Fruit fly (Drosophila melanogaster): ENCODE results near the gene CG6333.

The CG6333 gene

DNA sequence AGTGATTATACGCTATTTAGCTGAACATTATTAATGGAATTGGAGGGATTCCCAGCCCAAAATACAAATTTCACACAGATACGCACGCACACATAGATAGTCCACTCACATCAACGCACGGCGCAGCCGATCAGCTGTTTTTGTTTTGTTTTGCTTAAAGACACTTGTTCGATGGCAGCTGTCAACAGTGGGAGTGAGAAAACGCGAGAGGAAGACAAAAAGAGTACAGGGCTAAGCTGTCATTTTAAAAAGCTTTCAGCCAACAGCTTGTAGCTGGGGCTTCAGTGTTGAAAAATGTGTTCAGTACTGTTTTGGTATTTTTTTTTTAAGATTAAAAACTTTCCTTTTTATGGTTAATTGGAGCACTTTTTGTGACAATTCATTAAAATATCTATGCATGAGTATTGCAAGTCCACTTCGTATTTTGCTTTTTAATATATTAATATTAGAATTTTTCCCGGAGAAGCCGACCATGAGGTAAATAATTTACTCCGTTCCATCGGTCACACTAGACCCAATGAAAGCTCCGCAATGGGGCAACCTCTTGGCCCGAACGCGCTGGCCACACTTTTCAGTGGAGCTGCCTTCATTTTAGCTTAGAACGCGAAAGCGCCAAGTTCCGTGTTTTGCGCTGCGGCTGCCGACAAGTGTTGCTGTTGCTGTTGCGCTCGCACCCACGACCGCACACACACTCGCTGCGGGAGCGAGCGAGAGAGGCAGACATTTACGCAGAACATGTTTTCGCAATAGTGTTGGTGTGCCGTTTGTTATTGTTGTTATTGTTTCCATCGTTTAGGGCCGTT lies 47.1 kb upstream of the CG6333 start (continued):
- no peak for TF ChIP-seq CG11093 (GFP tag; IDR thresholded peaks at IDR 0.05)
- TF ChIP-seq zfh1 (GFP tag; IDR thresholded peaks at IDR 0.05) = peak; percentile 40; the same call in 2 of the 3 replicates
- no peak for TF ChIP-seq crc (GFP tag; optimal IDR thresholded peaks at IDR 0.05)
- TF ChIP-seq CG30403 (GFP tag; optimal IDR thresholded peaks at IDR 0.05) = peak; percentile 73
- TF ChIP-seq Gsc (GFP tag; IDR thresholded peaks at IDR 0.05) = no peak
- peak; percentile 1 for TF ChIP-seq CG11723 (GFP tag; optimal IDR thresholded peaks at IDR 0.05)
- no peak for TF ChIP-seq dmrt11E (tag; optimal IDR thresholded peaks at IDR 0.05)
- TF ChIP-seq toy (GFP tag; IDR thresholded peaks at IDR 0.05) = no peak
- TF ChIP-seq CG13624 (GFP tag; optimal IDR thresholded peaks at IDR 0.05) = peak; percentile 18
- TF ChIP-seq CG17385 (GFP tag; optimal IDR thresholded peaks at IDR 0.05) = peak; percentile 23
- TF ChIP-seq gce (GFP tag; IDR thresholded peaks at IDR 0.05) = peak; percentile 44; the same call in 1 of the 3 replicates
- TF ChIP-seq NC2β (GFP tag; optimal IDR thresholded peaks at IDR 0.05) = no peak
- 0 out of 2 replicates have a peak, but pooled peaks have one; percentile 22 for TF ChIP-seq ranshi (GFP tag; IDR thresholded peaks at IDR 0.05)
- TF ChIP-seq CG3847 (GFP tag; IDR thresholded peaks at IDR 0.05) = peak; percentile 77
- TF ChIP-seq D19A (tag; optimal IDR thresholded peaks at IDR 0.05) = no peak
- TF ChIP-seq CG10654 (GFP tag; optimal IDR thresholded peaks at IDR 0.05) = peak; percentile 2
- TF ChIP-seq Eip74EF (GFP tag; optimal IDR thresholded peaks at IDR 0.05) = peak in 1 of 2 experiments; percentile 53
- TF ChIP-seq CG9876 (GFP tag; optimal IDR thresholded peaks at IDR 0.05) = no peak
- TF ChIP-seq CG14965 (GFP tag; optimal IDR thresholded peaks at IDR 0.05; ENCODE audit: borderline replicate concordance) = no peak
- peak; percentile 10; the same call in 1 of the 2 replicates for TF ChIP-seq al (GFP tag; IDR thresholded peaks at IDR 0.05)
- peak; percentile 11 for TF ChIP-seq CG4617 (GFP tag; optimal IDR thresholded peaks at IDR 0.05; ENCODE audit: borderline replicate concordance)
- peak; percentile 44; the same call in 2 of the 3 replicates for TF ChIP-seq dysf (GFP tag; IDR thresholded peaks at IDR 0.05)
- TF ChIP-seq scrt (GFP tag; optimal IDR thresholded peaks at IDR 0.05) = peak; percentile 73
- no peak for TF ChIP-seq yki (optimal IDR thresholded peaks at IDR 0.05)
- TF ChIP-seq Lpt (GFP tag; optimal IDR thresholded peaks at IDR 0.05) = no peak
- peak; percentile 96 for TF ChIP-seq mirr (GFP tag; optimal IDR thresholded peaks at IDR 0.05)
- no peak; the same call in 2 of the 3 replicates for TF ChIP-seq zen2 (GFP tag; IDR thresholded peaks at IDR 0.05; ENCODE audit: partially characterized antibody)
- TF ChIP-seq sens-2 (GFP tag; IDR thresholded peaks at IDR 0.05) = no peak
- TF ChIP-seq Myb (GFP tag; optimal IDR thresholded peaks at IDR 0.05) = peak; percentile 14
- TF ChIP-seq YL-1 (GFP tag; optimal IDR thresholded peaks at IDR 0.05) = peak; percentile 54
- TF ChIP-seq MESR4 (GFP tag; optimal IDR thresholded peaks at IDR 0.05) = peak; percentile 53
- peak; percentile 51 for TF ChIP-seq hkb (optimal IDR thresholded peaks at IDR 0.05)
- 0 out of 2 replicates have a peak, but pooled peaks have one; percentile 33 for TF ChIP-seq hkb (GFP tag; IDR thresholded peaks at IDR 0.05)
- peak; percentile 59 for TF ChIP-seq CG9932 (GFP tag; IDR thresholded peaks at IDR 0.05)
- peak; percentile 45; the same call in 2 of the 3 replicates for TF ChIP-seq Dbx (GFP tag; IDR thresholded peaks at IDR 0.05)
- no peak for TF ChIP-seq CG33557 (GFP tag; optimal IDR thresholded peaks at IDR 0.05)
- TF ChIP-seq stc (GFP tag; IDR thresholded peaks at IDR 0.05) = no peak
- TF ChIP-seq Pdp1 (GFP tag; optimal IDR thresholded peaks at IDR 0.05) = peak; percentile 23 to 47
- TF ChIP-seq ara (GFP tag; IDR thresholded peaks at IDR 0.05) = 0 out of 2 replicates have a peak, but pooled peaks have one; percentile 35
- peak; percentile 68 for TF ChIP-seq CG13894 (tag; optimal IDR thresholded peaks at IDR 0.05)
- no peak for TF ChIP-seq CG2202 (tag; optimal IDR thresholded peaks at IDR 0.05)
- no peak for TF ChIP-seq pita (GFP tag; optimal IDR thresholded peaks at IDR 0.05)
- peak; percentile 56 to 60 for TF ChIP-seq dpn (GFP tag; optimal IDR thresholded peaks at IDR 0.05)
- TF ChIP-seq az2 (GFP tag; optimal IDR thresholded peaks at IDR 0.05) = peak; percentile 48
- TF ChIP-seq CG1529 (GFP tag; optimal IDR thresholded peaks at IDR 0.05) = peak; percentile 19
- peak; percentile 12 for TF ChIP-seq tup (GFP tag; optimal IDR thresholded peaks at IDR 0.05)
- TF ChIP-seq CG10267 (tag; optimal IDR thresholded peaks at IDR 0.05) = peak; percentile 75
- TF ChIP-seq en (GFP tag; optimal IDR thresholded peaks at IDR 0.05) = no peak
- no peak for TF ChIP-seq sc (optimal IDR thresholded peaks at IDR 0.05)
- no peak for TF ChIP-seq sc (GFP tag; optimal IDR thresholded peaks at IDR 0.05)

All from whole organism, embryonic.